Fruit fly (Drosophila melanogaster): Measurements from ENCODE around the gene GluRIIC.
A peak's percentile ranks its signal among the peaks of the same experiment; 100 is the strongest.

Gene GluRIIC

DNA sequence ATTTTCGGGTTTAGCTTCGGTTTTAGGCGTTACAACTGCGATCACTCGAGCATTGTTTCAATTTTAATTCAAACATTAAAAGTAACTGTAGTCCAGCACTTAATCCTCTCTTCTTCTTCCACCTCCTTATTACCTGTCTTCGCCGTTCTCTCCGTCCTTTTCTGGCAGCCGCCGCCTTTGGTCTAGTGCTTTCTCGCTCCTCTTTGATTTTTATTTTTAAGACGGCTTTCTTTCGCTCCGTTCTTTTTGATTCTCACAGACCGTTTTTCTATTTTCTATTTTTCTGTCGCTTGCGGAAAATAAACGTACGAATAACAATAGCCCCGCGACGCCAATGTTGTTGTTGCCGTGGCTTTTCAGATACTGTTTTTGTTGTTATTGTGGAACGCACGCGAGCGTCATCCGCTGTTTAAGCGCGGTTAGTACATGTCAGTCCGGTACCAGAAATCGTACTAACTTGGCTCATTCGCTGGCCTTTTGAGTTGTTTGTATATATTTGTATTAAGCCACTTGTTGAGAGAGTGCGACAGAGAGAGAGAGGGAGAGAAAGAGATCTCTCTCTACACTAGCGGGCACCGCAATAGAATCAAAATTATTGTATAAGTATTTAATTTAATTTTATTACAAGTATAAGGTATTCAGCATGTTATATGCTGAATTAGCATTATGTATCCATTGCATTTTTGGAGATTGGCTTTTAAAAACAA lies 45.8 kb upstream of the GluRIIC start, which contains the start of gene aru (continued):
- peak in 1 of 2 experiments; percentile 31 for TF ChIP-seq Eip74EF (GFP tag; optimal IDR thresholded peaks at IDR 0.05)
- peak; percentile 55 for TF ChIP-seq CG6765 (GFP tag; optimal IDR thresholded peaks at IDR 0.05)
- TF ChIP-seq Ada2b (GFP tag; IDR thresholded peaks at IDR 0.05): peak; percentile 32; the same call in 1 of the 2 replicates
- TF ChIP-seq C15 (GFP tag; IDR thresholded peaks at IDR 0.05): no peak
- no peak for TF ChIP-seq CG2875 (GFP tag; optimal IDR thresholded peaks at IDR 0.05)
- TF ChIP-seq CG10979 (tag; optimal IDR thresholded peaks at IDR 0.05): peak; percentile 31
- peak; percentile 16; the same call in 1 of the 2 replicates for TF ChIP-seq CG14014 (GFP tag; IDR thresholded peaks at IDR 0.05)
- no peak for TF ChIP-seq bigmax (GFP tag; optimal IDR thresholded peaks at IDR 0.05)
- no peak for TF ChIP-seq grn (GFP tag; optimal IDR thresholded peaks at IDR 0.05)
- TF ChIP-seq ttk (GFP tag; IDR thresholded peaks at IDR 0.05): no peak
- TF ChIP-seq CG6175 (GFP tag; IDR thresholded peaks at IDR 0.05): no peak
- peak; percentile 15 for TF ChIP-seq Sox102F (GFP tag; optimal IDR thresholded peaks at IDR 0.05)
- TF ChIP-seq D19A (tag; optimal IDR thresholded peaks at IDR 0.05): peak; percentile 29
- peak; percentile 96 for TF ChIP-seq CG4360 (GFP tag; IDR thresholded peaks at IDR 0.05)
- TF ChIP-seq Dref (GFP tag; IDR thresholded peaks at IDR 0.05): 0 out of 2 replicates have a peak, but pooled peaks have one; percentile 32
- TF ChIP-seq Xbp1 (GFP tag; optimal IDR thresholded peaks at IDR 0.05): peak; percentile 12
- TF ChIP-seq vnd (GFP tag; IDR thresholded peaks at IDR 0.05; ENCODE audit: partially characterized antibody): no peak
- peak; percentile 35 for TF ChIP-seq CG7745 (tag; optimal IDR thresholded peaks at IDR 0.05)
- peak; percentile 28 for TF ChIP-seq CG1603 (tag; optimal IDR thresholded peaks at IDR 0.05)
- peak; percentile 99 for TF ChIP-seq CG11696 (GFP tag; IDR thresholded peaks at IDR 0.05)
- TF ChIP-seq Hmr (GFP tag; optimal IDR thresholded peaks at IDR 0.05): peak; percentile 51
- peak; percentile 46 for TF ChIP-seq CG17385 (GFP tag; optimal IDR thresholded peaks at IDR 0.05)
- peak; percentile 42 for TF ChIP-seq CG3281 (GFP tag; optimal IDR thresholded peaks at IDR 0.05)
- peak; percentile 72 for TF ChIP-seq ci (GFP tag; IDR thresholded peaks at IDR 0.05)
- no peak for TF ChIP-seq CG6689 (GFP tag; IDR thresholded peaks at IDR 0.05)
- peak; percentile 0 for TF ChIP-seq CG12071 (GFP tag; optimal IDR thresholded peaks at IDR 0.05)
- peak; percentile 12 for TF ChIP-seq trem (tag; optimal IDR thresholded peaks at IDR 0.05)
- peak; percentile 24; the same call in 1 of the 2 replicates for TF ChIP-seq Awh (GFP tag; IDR thresholded peaks at IDR 0.05)
- peak; percentile 55 for TF ChIP-seq cwo (GFP tag; optimal IDR thresholded peaks at IDR 0.05)
- no peak for TF ChIP-seq dati (GFP tag; IDR thresholded peaks at IDR 0.05)
- no peak for TF ChIP-seq gsb (GFP tag; IDR thresholded peaks at IDR 0.05)
- TF ChIP-seq ase (GFP tag; IDR thresholded peaks at IDR 0.05): no peak
- TF ChIP-seq grau (tag; optimal IDR thresholded peaks at IDR 0.05): peak; percentile 26
- TF ChIP-seq CG30020 (tag; optimal IDR thresholded peaks at IDR 0.05): no peak
- TF ChIP-seq corto (GFP tag; optimal IDR thresholded peaks at IDR 0.05): peak; percentile 0
- TF ChIP-seq CG32767 (GFP tag; IDR thresholded peaks at IDR 0.05): 0 out of 2 replicates have a peak, but pooled peaks have one; percentile 36
- peak; percentile 24; the same call in 1 of the 2 replicates for TF ChIP-seq CG17328 (GFP tag; IDR thresholded peaks at IDR 0.05)
- TF ChIP-seq CG14667 (GFP tag; IDR thresholded peaks at IDR 0.05): no peak
- TF ChIP-seq HLH4C (GFP tag; IDR thresholded peaks at IDR 0.05; ENCODE audit: partially characterized antibody): peak; percentile 21; the same call in 1 of the 3 replicates
- TF ChIP-seq Meics (GFP tag; optimal IDR thresholded peaks at IDR 0.05): peak; percentile 39
- TF ChIP-seq wek (GFP tag; optimal IDR thresholded peaks at IDR 0.05): peak; percentile 16
- peak; percentile 70 for TF ChIP-seq sens (GFP tag)
- TF ChIP-seq NFAT (GFP tag; IDR thresholded peaks at IDR 0.05): peak; percentile 6; the same call in 1 of the 2 replicates
- TF ChIP-seq Med (GFP tag): peak; percentile 86
- peak; percentile 47 for TF ChIP-seq CG12659 (GFP tag; optimal IDR thresholded peaks at IDR 0.05)
- TF ChIP-seq PHDP (tag; optimal IDR thresholded peaks at IDR 0.05): peak; percentile 58
- no peak for TF ChIP-seq peb (GFP tag; IDR thresholded peaks at IDR 0.05)
- TF ChIP-seq z (GFP tag; IDR thresholded peaks at IDR 0.05): peak; percentile 87
- TF ChIP-seq dan (GFP tag; IDR thresholded peaks at IDR 0.05): no peak
